Fruit fly (Drosophila melanogaster) whole organism, embryonic: ENCODE measurements around the gene meigo.

Experiments used
- CG10267 ChIP-seq: fragments of 200-800 bp; sonication (Bioruptor generic); optimal IDR thresholded peaks from 2 replicates; lab custom pipeline; 2018; ENCODE audit warnings: missing biosample characterization, mild to moderate bottlenecking, missing genetic modification characterization, moderate library complexity
- CG10431 ChIP-seq: fragments of 200-800 bp; sonication (Bioruptor generic); optimal IDR thresholded peaks from 3 replicates; lab custom pipeline; 2018; ENCODE audit warnings: missing biosample characterization, mild to moderate bottlenecking, missing genetic modification characterization
- CG10565 ChIP-seq: fragments of 200-800 bp; sonication (Bioruptor generic); optimal IDR thresholded peaks from 3 replicates; lab custom pipeline; 2016; ENCODE audit warnings: missing biosample characterization, mild to moderate bottlenecking, missing genetic modification characterization
- CG10654 ChIP-seq: fragments of 200-800 bp; sonication (Bioruptor generic); optimal IDR thresholded peaks from 2 replicates; lab custom pipeline; 2016; ENCODE audit warnings: missing biosample characterization, missing genetic modification characterization
- CG12104 ChIP-seq: fragments of 200-800 bp; sonication (Bioruptor generic); optimal IDR thresholded peaks from 3 replicates; lab custom pipeline; 2016; ENCODE audit warnings: missing biosample characterization, missing genetic modification characterization
- CG12659 ChIP-seq: fragments of 200-800 bp; sonication (Bioruptor generic); optimal IDR thresholded peaks from 3 replicates; lab custom pipeline; 2017; ENCODE audit warnings: mild to moderate bottlenecking, missing biosample characterization, missing genetic modification reagents, missing genetic modification characterization
- CG13123 ChIP-seq: fragments of 200-800 bp; sonication (Bioruptor generic); optimal IDR thresholded peaks from 2 replicates; lab custom pipeline; 2016; ENCODE audit warnings: missing biosample characterization, missing genetic modification characterization
- CG13775 ChIP-seq: fragments of 200-800 bp; sonication (Bioruptor generic); optimal IDR thresholded peaks from 3 replicates; lab custom pipeline; 2017; ENCODE audit warnings: missing biosample characterization, mild to moderate bottlenecking, missing genetic modification characterization
- CG14710 ChIP-seq: fragments of 200-800 bp; sonication (Bioruptor generic); optimal IDR thresholded peaks from 3 replicates; lab custom pipeline; 2019; ENCODE audit warnings: missing biosample characterization, mild to moderate bottlenecking, missing genetic modification characterization, moderate library complexity
- CG1603 ChIP-seq: fragments of 200-800 bp; sonication (Bioruptor generic); optimal IDR thresholded peaks from 2 replicates; lab custom pipeline; 2019; ENCODE audit warnings: missing biosample characterization, mild to moderate bottlenecking, missing genetic modification characterization, moderate library complexity
- CG16863 ChIP-seq: fragments of 200-800 bp; sonication (Bioruptor generic); optimal IDR thresholded peaks from 3 replicates; lab custom pipeline; 2016; ENCODE audit warnings: missing biosample characterization, missing genetic modification characterization
- CG17612 ChIP-seq: fragments of 200-800 bp; sonication (Bioruptor generic); IDR thresholded peaks from 2 replicates; pipeline ENCODE4 v1.3.6; 2022; ENCODE audit warnings: missing biosample characterization, missing genetic modification characterization
- CG17829 ChIP-seq: fragments of 200-800 bp; optimal IDR thresholded peaks from 2 replicates; lab custom pipeline; 2019; ENCODE audit warnings: missing biosample characterization, mild to moderate bottlenecking, missing genetic modification characterization, moderate library complexity
- CG18764 ChIP-seq: fragments of 200-800 bp; sonication (Bioruptor generic); optimal IDR thresholded peaks from 3 replicates; lab custom pipeline; 2016; ENCODE audit warnings: missing biosample characterization, missing genetic modification characterization
- CG2678 ChIP-seq: fragments of 200-800 bp; sonication (Bioruptor generic); optimal IDR thresholded peaks from 3 replicates; lab custom pipeline; 2019; ENCODE audit warnings: missing biosample characterization, mild to moderate bottlenecking, missing genetic modification characterization, moderate library complexity
- CG2875 ChIP-seq: fragments of 200-800 bp; sonication (Bioruptor generic); optimal IDR thresholded peaks from 2 replicates; lab custom pipeline; 2017; ENCODE audit warnings: missing biosample characterization, mild to moderate bottlenecking, missing genetic modification characterization, missing genetic modification reagents
- CG31388 ChIP-seq: fragments of 200-800 bp; sonication (Bioruptor generic); optimal IDR thresholded peaks from 2 replicates; lab custom pipeline; 2016; ENCODE audit warnings: missing biosample characterization, missing genetic modification characterization
- CG31441 ChIP-seq: fragments of 200-800 bp; sonication (Bioruptor generic); IDR thresholded peaks from 2 replicates; pipeline ENCODE4 v1.3.6; 2022; ENCODE audit warnings: missing biosample characterization, missing genetic modification characterization
- CG3838 ChIP-seq: fragments of 200-800 bp; sonication (Bioruptor generic); optimal IDR thresholded peaks from 3 replicates; lab custom pipeline; 2016; ENCODE audit warnings: missing biosample characterization, missing genetic modification characterization
- CG3847 ChIP-seq: fragments of 200-800 bp; sonication (Bioruptor generic); IDR thresholded peaks from 2 replicates; pipeline ENCODE4 v1.3.6; 2022; ENCODE audit warnings: missing biosample characterization, missing genetic modification characterization
- CG6689 ChIP-seq: fragments of 200-800 bp; sonication (Bioruptor generic); IDR thresholded peaks from 2 replicates; pipeline ENCODE4 v1.3.6; 2022; ENCODE audit warnings: missing biosample characterization, missing genetic modification characterization
- CG9797 ChIP-seq: fragments of 200-800 bp; sonication (Bioruptor generic); optimal IDR thresholded peaks from 3 replicates; lab custom pipeline; 2018; ENCODE audit warnings: missing biosample characterization, mild to moderate bottlenecking, missing genetic modification characterization
- CTCF ChIP-seq: fragments of 200-800 bp; sonication (Bioruptor generic); optimal IDR thresholded peaks from 2 replicates; lab custom pipeline; 2017; ENCODE audit warnings: missing biosample characterization, mild to moderate bottlenecking, missing genetic modification characterization, moderate library complexity
- Camta ChIP-seq: fragments of 200-800 bp; sonication (Bioruptor generic); optimal IDR thresholded peaks from 2 replicates; lab custom pipeline; 2016; ENCODE audit warnings: missing biosample characterization, missing genetic modification characterization
- CkIIα-i1 ChIP-seq: fragments of 200-800 bp; sonication (Bioruptor generic); IDR thresholded peaks from 2 replicates; pipeline ENCODE4 v1.3.6; 2022; ENCODE audit warnings: missing biosample characterization, missing genetic modification characterization
- Dfd ChIP-seq, 2 experiments: fragments of >200 bp; optimal IDR thresholded peaks; 2 replicates each; lab custom pipeline; 2017; ENCODE audit warnings: missing biosample characterization in 2 of 2, missing genetic modification characterization in 2 of 2
- Dref ChIP-seq: fragments of 200-800 bp; sonication (Bioruptor generic); IDR thresholded peaks from 2 replicates; pipeline ENCODE4 v1.3.6; 2022; ENCODE audit warnings: missing biosample characterization, missing genetic modification characterization
- Med ChIP-seq: fragments of 200-800 bp; sonication (Bioruptor generic); peaks from one replicate; lab custom pipeline; 2016; ENCODE audit warnings: missing biosample characterization, missing genetic modification characterization, mild to moderate bottlenecking, inconsistent platforms, moderate library complexity
- Mes4 ChIP-seq: fragments of 200-800 bp; sonication (Bioruptor generic); optimal IDR thresholded peaks from 2 replicates; lab custom pipeline; 2016; ENCODE audit warnings: missing biosample characterization, missing genetic modification characterization
- NFAT ChIP-seq: fragments of 200-800 bp; sonication (Bioruptor generic); IDR thresholded peaks from 2 replicates; pipeline ENCODE4 v1.3.6; 2022; ENCODE audit warnings: missing biosample characterization, missing genetic modification characterization
- Oaz ChIP-seq: fragments of 200-800 bp; sonication (Bioruptor generic); IDR thresholded peaks from 2 replicates; pipeline ENCODE4 v1.3.6; 2022; ENCODE audit warnings: missing biosample characterization, missing genetic modification characterization
- Rfx ChIP-seq: fragments of 200-800 bp; sonication (Bioruptor generic); IDR thresholded peaks from 2 replicates; pipeline ENCODE4 v1.3.6; 2022; ENCODE audit warnings: missing biosample characterization, missing genetic modification characterization
- Sry-β ChIP-seq: fragments of 200-800 bp; sonication (Bioruptor generic); optimal IDR thresholded peaks from 2 replicates; lab custom pipeline; 2018; ENCODE audit warnings: missing biosample characterization, mild to moderate bottlenecking, missing genetic modification characterization, moderate library complexity
- TFAM ChIP-seq: fragments of 200-800 bp; sonication (Bioruptor generic); optimal IDR thresholded peaks from 2 replicates; lab custom pipeline; 2017; ENCODE audit warnings: missing biosample characterization, missing genetic modification characterization, inconsistent platforms
- Xbp1 ChIP-seq: fragments of 200-800 bp; sonication (Bioruptor generic); optimal IDR thresholded peaks from 3 replicates; lab custom pipeline; 2016; ENCODE audit warnings: missing biosample characterization, mild to moderate bottlenecking, missing genetic modification characterization
- ap ChIP-seq: fragments of 200-800 bp; sonication (Bioruptor generic); IDR thresholded peaks from 2 replicates; pipeline ENCODE4 v1.3.6; 2022; ENCODE audit warnings: missing biosample characterization, missing genetic modification characterization
- crp ChIP-seq, 2 experiments: fragments of 200-800 bp; sonication (Bioruptor generic); optimal IDR thresholded peaks; 2 replicates in 1 of 2; 3 replicates in 1 of 2; lab custom pipeline; 2017; ENCODE audit warnings: missing biosample characterization in 2 of 2, missing genetic modification characterization in 2 of 2, mild to moderate bottlenecking in 1 of 2, moderate library complexity in 1 of 2
- dmrt11E ChIP-seq: fragments of 200-800 bp; sonication (Bioruptor generic); optimal IDR thresholded peaks from 3 replicates; lab custom pipeline; 2018; ENCODE audit warnings: missing biosample characterization, mild to moderate bottlenecking, missing genetic modification characterization, moderate library complexity
- ems ChIP-seq: fragments of 200-800 bp; sonication (Bioruptor generic); optimal IDR thresholded peaks from 3 replicates; lab custom pipeline; 2016; ENCODE audit warnings: missing biosample characterization, missing genetic modification characterization
- grau ChIP-seq: fragments of 200-800 bp; optimal IDR thresholded peaks from 3 replicates; lab custom pipeline; 2019; ENCODE audit warnings: missing biosample characterization, mild to moderate bottlenecking, missing genetic modification characterization, moderate library complexity
- hkb ChIP-seq, 2 experiments: fragments of 200-800 bp in 1 of 2; fragments of >200 bp in 1 of 2; sonication (Bioruptor generic) in 1 of 2; IDR thresholded peaks in 1 of 2; optimal IDR thresholded peaks in 1 of 2; 2 replicates each; pipeline versions ENCODE4 v1.3.6 to Lab custom; 2017 to 2022; ENCODE audit warnings: missing biosample characterization in 1 of 2, missing genetic modification characterization in 1 of 2
- jing ChIP-seq: fragments of 200-800 bp; sonication (Bioruptor generic); optimal IDR thresholded peaks from 2 replicates; lab custom pipeline; 2018; ENCODE audit warnings: missing biosample characterization, mild to moderate bottlenecking, missing genetic modification characterization
- lilli ChIP-seq: fragments of 200-800 bp; sonication (Bioruptor generic); optimal IDR thresholded peaks from 3 replicates; lab custom pipeline; 2016; ENCODE audit warnings: missing biosample characterization, missing genetic modification characterization
- nerfin-2 ChIP-seq: fragments of 200-800 bp; sonication (Bioruptor generic); IDR thresholded peaks from 2 replicates; pipeline ENCODE4 v1.3.6; 2022; ENCODE audit warnings: missing biosample characterization, missing genetic modification characterization; ENCODE audit not compliant: partially characterized antibody
- nmo ChIP-seq: fragments of 200-800 bp; sonication (Bioruptor generic); optimal IDR thresholded peaks from 2 replicates; lab custom pipeline; 2018; ENCODE audit warnings: missing biosample characterization, mild to moderate bottlenecking, missing genetic modification characterization, moderate library complexity
- pzg ChIP-seq: fragments of 200-800 bp; sonication (Bioruptor generic); optimal IDR thresholded peaks from 3 replicates; lab custom pipeline; 2018; ENCODE audit warnings: missing biosample characterization, mild to moderate bottlenecking, missing genetic modification characterization, moderate library complexity
- slbo ChIP-seq: fragments of 200-800 bp; sonication (Bioruptor generic); IDR thresholded peaks from 2 replicates; pipeline ENCODE4 v1.3.6; 2022; ENCODE audit warnings: missing biosample characterization, missing genetic modification characterization
- tin ChIP-seq: fragments of 200-800 bp; sonication (Bioruptor generic); optimal IDR thresholded peaks from 3 replicates; lab custom pipeline; 2016; ENCODE audit warnings: missing biosample characterization, missing genetic modification characterization
- trem ChIP-seq: fragments of 200-800 bp; optimal IDR thresholded peaks from 3 replicates; lab custom pipeline; 2019; ENCODE audit warnings: missing biosample characterization, mild to moderate bottlenecking, missing genetic modification characterization, moderate library complexity
- usp ChIP-seq: fragments of >200 bp; optimal IDR thresholded peaks from 2 replicates; lab custom pipeline; 2017; ENCODE audit warnings: missing biosample characterization, missing genetic modification characterization
- zfh2 ChIP-seq: fragments of 200-800 bp; sonication (Bioruptor generic); optimal IDR thresholded peaks from 2 replicates; lab custom pipeline; 2016; ENCODE audit warnings: missing biosample characterization, missing genetic modification characterization

meigo gene

dm6 chr3R:21133951-21134350 is 4.1 kb upstream of the meigo start, which contains the start of gene Usp8 (continued):
- TF ChIP-seq hkb (optimal IDR thresholded peaks at IDR 0.05; lab: Kevin White, UChicago) (no peak), hkb (GFP tag; IDR thresholded peaks at IDR 0.05; lab: Robert Waterston, UW) (no peak), Sry-β (GFP tag; lab: Kevin White, UChicago) (peak; percentile 95), Rfx (GFP tag; lab: Robert Waterston, UW) (peak; percentile 33; the same call in 1 of the 2 replicates), CG17612 (no peak), CkIIα-i1 (GFP tag; lab: Robert Waterston, UW) (no peak), jing (no peak), CG3838 (GFP tag; lab: Kevin White, UChicago) (no peak), Med (GFP tag; lab: Kevin White, UChicago) (peak; percentile 33), TFAM (GFP tag; lab: Kevin White, UChicago) (no peak), Xbp1 (GFP tag; lab: Kevin White, UChicago) (peak; percentile 34), CG18764 (GFP tag; lab: Kevin White, UChicago) (peak; percentile 39), CG12104 (peak; percentile 25), pzg (GFP tag; lab: Kevin White, UChicago) (peak; percentile 24), nmo (GFP tag; lab: Kevin White, UChicago) (peak; percentile 65), CG10267 (peak; percentile 50), lilli (peak; percentile 18), slbo (GFP tag; lab: Robert Waterston, UW) (peak; percentile 39; the same call in 1 of the 2 replicates), CG14710 (tag; lab: Kevin White, UChicago) (peak; percentile 61), Dref (GFP tag; lab: Robert Waterston, UW) (peak; percentile 65), usp (GFP tag; lab: Kevin White, UChicago) (no peak), zfh2 (GFP tag; lab: Kevin White, UChicago) (no peak), CG10654 (GFP tag; lab: Kevin White, UChicago) (peak; percentile 15), CG2678 (tag; lab: Kevin White, UChicago) (no peak), ems (no peak), tin (GFP tag; lab: Kevin White, UChicago) (no peak), CG31441 (GFP tag; lab: Robert Waterston, UW) (no peak), nerfin-2 (GFP tag; lab: Robert Waterston, UW) (no peak), CG6689 (GFP tag; lab: Robert Waterston, UW) (0 out of 2 replicates have a peak, but pooled peaks have one; percentile 7), CG10431 (GFP tag; lab: Kevin White, UChicago) (no peak), CG3847 (GFP tag; lab: Robert Waterston, UW) (0 out of 2 replicates have a peak, but pooled peaks have one; percentile 25), Camta (no peak), Dfd (GFP tag; optimal IDR thresholded peaks at IDR 0.05; lab: Kevin White, UChicago) (no peak), CG1603 (tag; lab: Kevin White, UChicago) (peak; percentile 44), crp (GFP tag; optimal IDR thresholded peaks at IDR 0.05; lab: Kevin White, UChicago) (peak in 1 of 2 experiments; percentile 74), Mes4 (GFP tag; lab: Kevin White, UChicago) (no peak), CG13775 (peak; percentile 62), CG17829 (tag; lab: Kevin White, UChicago) (peak; percentile 23), CTCF (GFP tag; lab: Kevin White, UChicago) (peak; percentile 9), NFAT (no peak), CG31388 (GFP tag; lab: Kevin White, UChicago) (no peak), CG13123 (no peak), CG16863 (GFP tag; lab: Kevin White, UChicago) (no peak), CG12659 (GFP tag; lab: Kevin White, UChicago) (peak; percentile 51), grau (tag; lab: Kevin White, UChicago) (peak; percentile 55), trem (tag; lab: Kevin White, UChicago) (peak; percentile 38), CG2875 (GFP tag; lab: Kevin White, UChicago) (no peak), CG9797 (GFP tag; lab: Kevin White, UChicago) (no peak), Oaz (no peak), CG10565 (no peak), ap (no peak), dmrt11E (peak; percentile 29)
